Worm (Caenorhabditis elegans) whole organism, L1 larva: Measurements from ENCODE around the gene npp-1.

Experiments
- ama-1 ChIP-seq: fragments of 150-350 bp; optimal IDR thresholded peaks from 2 replicates; lab custom pipeline; 2014
- elt-2 ChIP-seq: sonication (generic microtip); optimal IDR thresholded peaks from 2 replicates; lab custom pipeline; 2016; ENCODE audit warnings: missing genetic modification characterization, mild to moderate bottlenecking, inconsistent platforms, missing compliant biosample characterization, missing genetic modification reagents
- elt-3 ChIP-seq, 6 experiments: fragments of 150-350 bp in 1 of 6; sonication (generic microtip); optimal IDR thresholded peaks; 2 replicates each; lab custom pipeline; 2017 to 2018; ENCODE audit warnings: missing biosample characterization in 6 of 6, missing genetic modification characterization in 6 of 6, inconsistent platforms in 1 of 6
- ets-5 ChIP-seq: fragments of 200-800 bp; sonication (Bioruptor generic); IDR thresholded peaks from 2 replicates; pipeline ENCODE4 v1.3.6; 2022; ENCODE audit warnings: missing genetic modification characterization, missing compliant biosample characterization
- lin-39 ChIP-seq: fragments of 150-350 bp; optimal IDR thresholded peaks from 2 replicates; lab custom pipeline; 2014; ENCODE audit warnings: missing biosample characterization, missing genetic modification reagents, missing genetic modification characterization
- nhr-28 ChIP-seq: fragments of 150-350 bp; optimal IDR thresholded peaks from 2 replicates; lab custom pipeline; 2014; ENCODE audit warnings: missing biosample characterization, missing genetic modification characterization
- nhr-76 ChIP-seq: sonication (generic microtip); optimal IDR thresholded peaks from 2 replicates; lab custom pipeline; 2017; ENCODE audit warnings: missing biosample characterization, missing genetic modification characterization
- nhr-77 ChIP-seq: fragments of 150-350 bp; optimal IDR thresholded peaks from 2 replicates; lab custom pipeline; 2014; ENCODE audit warnings: missing biosample characterization, missing genetic modification characterization
- pqm-1 ChIP-seq: sonication (generic microtip); optimal IDR thresholded peaks from 3 replicates; lab custom pipeline; 2017; ENCODE audit warnings: missing biosample characterization, missing genetic modification characterization
- skn-1 ChIP-seq: fragments of 150-350 bp; optimal IDR thresholded peaks from 2 replicates; lab custom pipeline; 2014; ENCODE audit warnings: missing biosample characterization, missing genetic modification characterization
- zag-1 ChIP-seq: fragments of 150-350 bp; optimal IDR thresholded peaks from 2 replicates; lab custom pipeline; 2014; ENCODE audit warnings: missing biosample characterization, missing genetic modification characterization
- ztf-11 ChIP-seq, 2 experiments: sonication (generic microtip); optimal IDR thresholded peaks; 2 replicates each; lab custom pipeline; 2016 to 2017; ENCODE audit warnings: missing genetic modification characterization in 2 of 2, missing biosample characterization in 1 of 2, missing compliant biosample characterization in 1 of 2
- ztf-4 ChIP-seq: fragments of 150-350 bp; optimal IDR thresholded peaks from 2 replicates; lab custom pipeline; 2014; ENCODE audit warnings: missing biosample characterization, missing genetic modification characterization

ce11 chrIV:9810633-9811032, 47.7 kb upstream of the npp-1 start, which contains the start of gene dct-15:
- TF ChIP-seq pqm-1 (no peak), ama-1 (no peak), elt-2 (tag; lab: Kevin White, UChicago) (no peak), nhr-76 (tag; lab: Kevin White, UChicago) (no peak), ztf-4 (no peak), lin-39 (tag; lab: Kevin White, UChicago) (no peak), ets-5 (GFP tag; lab: Robert Waterston, UW) (no peak), nhr-77 (no peak), ztf-11 (tag; optimal IDR thresholded peaks at IDR 0.05; lab: Kevin White, UChicago) (no peak), elt-3 (tag; optimal IDR thresholded peaks at IDR 0.05; lab: Kevin White, UChicago) (no peak), nhr-28 (no peak), skn-1 (tag; lab: Kevin White, UChicago) (no peak), zag-1 (tag; lab: Kevin White, UChicago) (no peak)
